Worm (Caenorhabditis elegans): ENCODE results near the gene Y39G8B.1.

ce11 chrII:13939531-13939930 lies 34.1 kb downstream of the Y39G8B.1 start, which contains the start of gene W07G1.1:
- TF ChIP-seq dmd-4 (tag; optimal IDR thresholded peaks at IDR 0.05; ENCODE audit: borderline replicate concordance) = no peak
- TF ChIP-seq pag-3 (tag; optimal IDR thresholded peaks at IDR 0.05; ENCODE audit: borderline replicate concordance) = no peak
- TF ChIP-seq sox-4 (tag; optimal IDR thresholded peaks at IDR 0.05) = no peak
